Fruit fly (Drosophila melanogaster) whole organism, embryonic: ENCODE data around the gene eas.

ENCODE experiments used
- BEAF-32 ChIP-seq: fragments of 200-800 bp; sonication (Bioruptor generic); optimal IDR thresholded peaks from 3 replicates; lab custom pipeline; 2017; ENCODE audit warnings: missing biosample characterization, missing genetic modification characterization, mild to moderate bottlenecking, moderate library complexity, missing genetic modification reagents
- Bgb ChIP-seq: fragments of 200-800 bp; sonication (Bioruptor generic); IDR thresholded peaks from 2 replicates; pipeline ENCODE4 v1.3.6; 2022; ENCODE audit warnings: missing biosample characterization, missing genetic modification characterization; ENCODE audit not compliant: partially characterized antibody
- Bteb2 ChIP-seq: fragments of 200-800 bp; sonication (Bioruptor generic); optimal IDR thresholded peaks from 2 replicates; lab custom pipeline; 2016; ENCODE audit warnings: missing biosample characterization, missing genetic modification characterization
- CG10543 ChIP-seq: fragments of 200-800 bp; sonication (Bioruptor generic); optimal IDR thresholded peaks from 3 replicates; lab custom pipeline; 2017; ENCODE audit warnings: missing biosample characterization, mild to moderate bottlenecking, missing genetic modification characterization, moderate library complexity
- CG12391 ChIP-seq: fragments of 200-800 bp; sonication (Bioruptor generic); optimal IDR thresholded peaks from 3 replicates; lab custom pipeline; 2018; ENCODE audit warnings: missing biosample characterization, mild to moderate bottlenecking, missing genetic modification characterization, moderate library complexity
- CG13624 ChIP-seq: fragments of 200-800 bp; sonication (Bioruptor generic); optimal IDR thresholded peaks from 2 replicates; lab custom pipeline; 2016; ENCODE audit warnings: missing biosample characterization, missing genetic modification characterization
- CG13894 ChIP-seq: fragments of 200-800 bp; sonication (Bioruptor generic); optimal IDR thresholded peaks from 3 replicates; lab custom pipeline; 2018; ENCODE audit warnings: missing biosample characterization, mild to moderate bottlenecking, missing genetic modification characterization, moderate library complexity
- CG34376 ChIP-seq: fragments of 200-800 bp; sonication (Bioruptor generic); optimal IDR thresholded peaks from 2 replicates; lab custom pipeline; 2018; ENCODE audit warnings: missing biosample characterization, mild to moderate bottlenecking, missing genetic modification characterization
- CG4328 ChIP-seq: fragments of 200-800 bp; sonication (Bioruptor generic); optimal IDR thresholded peaks from 3 replicates; lab custom pipeline; 2017; ENCODE audit warnings: missing biosample characterization, missing genetic modification reagents, missing genetic modification characterization
- CG6272 ChIP-seq: fragments of 200-800 bp; sonication (Bioruptor generic); IDR thresholded peaks from 2 replicates; pipeline ENCODE4 v1.3.6; 2022; ENCODE audit warnings: missing biosample characterization, missing genetic modification characterization
- CG6683 ChIP-seq: fragments of 200-800 bp; sonication (Bioruptor generic); optimal IDR thresholded peaks from 2 replicates; lab custom pipeline; 2017; ENCODE audit warnings: missing biosample characterization, mild to moderate bottlenecking, missing genetic modification characterization, missing genetic modification reagents
- CG6813 ChIP-seq: fragments of 200-800 bp; sonication (Bioruptor generic); optimal IDR thresholded peaks from 2 replicates; lab custom pipeline; 2017; ENCODE audit warnings: missing biosample characterization, missing genetic modification characterization, mild to moderate bottlenecking, moderate library complexity, missing genetic modification reagents
- CG7745 ChIP-seq: fragments of 200-800 bp; sonication (Bioruptor generic); optimal IDR thresholded peaks from 2 replicates; lab custom pipeline; 2018; ENCODE audit warnings: missing biosample characterization, mild to moderate bottlenecking, missing genetic modification characterization, moderate library complexity
- CG8290 ChIP-seq, 3 experiments: fragments of 200-800 bp; sonication (Bioruptor generic); optimal IDR thresholded peaks; 2 replicates each; lab custom pipeline; 2016 to 2019; ENCODE audit warnings: missing biosample characterization in 3 of 3, missing genetic modification characterization in 3 of 3, mild to moderate bottlenecking in 2 of 3, moderate library complexity in 1 of 3
- GATAe ChIP-seq: fragments of 200-800 bp; sonication (Bioruptor generic); conservative IDR thresholded peaks from 2 replicates; pipeline ENCODE4 v1.3.6; 2022; ENCODE audit warnings: missing biosample characterization, missing genetic modification characterization
- Hey ChIP-seq: fragments of 200-800 bp; sonication (Bioruptor generic); optimal IDR thresholded peaks from 3 replicates; lab custom pipeline; 2018; ENCODE audit warnings: missing biosample characterization, mild to moderate bottlenecking, missing genetic modification characterization
- Hmr ChIP-seq: fragments of 200-800 bp; sonication (Bioruptor generic); optimal IDR thresholded peaks from 3 replicates; lab custom pipeline; 2017; ENCODE audit warnings: mild to moderate bottlenecking, missing biosample characterization, missing genetic modification reagents, missing genetic modification characterization
- Hr78 ChIP-seq, 2 experiments: fragments of 200-800 bp in 1 of 2; fragments of >200 bp in 1 of 2; sonication (Bioruptor generic) in 1 of 2; optimal IDR thresholded peaks; 2 replicates each; lab custom pipeline; 2017 to 2019; ENCODE audit warnings: missing biosample characterization in 2 of 2, missing genetic modification characterization in 2 of 2, mild to moderate bottlenecking in 1 of 2, moderate library complexity in 1 of 2
- Lhr ChIP-seq: fragments of 200-800 bp; sonication (Bioruptor generic); optimal IDR thresholded peaks from 3 replicates; lab custom pipeline; 2017; ENCODE audit warnings: mild to moderate bottlenecking, missing biosample characterization, missing genetic modification reagents, missing genetic modification characterization
- Meics ChIP-seq: fragments of 200-800 bp; sonication (Bioruptor generic); optimal IDR thresholded peaks from 2 replicates; lab custom pipeline; 2017; ENCODE audit warnings: missing biosample characterization, mild to moderate bottlenecking, missing genetic modification characterization
- Opbp ChIP-seq: fragments of 200-800 bp; sonication (Bioruptor generic); IDR thresholded peaks from 3 replicates; pipeline ENCODE4 v1.3.6; 2022; ENCODE audit warnings: missing biosample characterization, missing genetic modification characterization; ENCODE audit not compliant: partially characterized antibody
- Pdp1 ChIP-seq, 2 experiments: fragments of 200-800 bp; sonication (Bioruptor generic); optimal IDR thresholded peaks; 3 replicates each; lab custom pipeline; 2016; ENCODE audit warnings: missing biosample characterization in 2 of 2, missing genetic modification characterization in 2 of 2, mild to moderate bottlenecking in 1 of 2, moderate library complexity in 1 of 2
- Poxn ChIP-seq: fragments of 200-800 bp; sonication (Bioruptor generic); IDR thresholded peaks from 2 replicates; pipeline ENCODE4 v1.3.6; 2022; ENCODE audit warnings: missing biosample characterization, missing genetic modification characterization
- Tbp ChIP-seq: fragments of >200 bp; optimal IDR thresholded peaks from 2 replicates; lab custom pipeline; 2018; ENCODE audit warnings: missing biosample characterization, missing genetic modification characterization
- Vsx1 ChIP-seq: fragments of 200-800 bp; sonication (Bioruptor generic); optimal IDR thresholded peaks from 2 replicates; lab custom pipeline; 2017; ENCODE audit warnings: missing biosample characterization, mild to moderate bottlenecking, missing genetic modification characterization, missing genetic modification reagents
- YL-1 ChIP-seq: fragments of 200-800 bp; sonication (Bioruptor generic); optimal IDR thresholded peaks from 3 replicates; lab custom pipeline; 2017; ENCODE audit warnings: missing biosample characterization, mild to moderate bottlenecking, missing genetic modification characterization
- ap ChIP-seq: fragments of 200-800 bp; sonication (Bioruptor generic); IDR thresholded peaks from 2 replicates; pipeline ENCODE4 v1.3.6; 2022; ENCODE audit warnings: missing biosample characterization, missing genetic modification characterization
- bcd ChIP-seq: fragments of 200-800 bp; sonication (Bioruptor generic); optimal IDR thresholded peaks from 2 replicates; lab custom pipeline; 2017; ENCODE audit warnings: missing biosample characterization, mild to moderate bottlenecking, missing genetic modification characterization
- crol ChIP-seq: fragments of 200-800 bp; sonication (Bioruptor generic); IDR thresholded peaks from 2 replicates; pipeline ENCODE4 v1.3.6; 2022; ENCODE audit warnings: missing biosample characterization, missing genetic modification characterization
- dan ChIP-seq: fragments of 200-800 bp; sonication (Bioruptor generic); IDR thresholded peaks from 2 replicates; pipeline ENCODE4 v1.3.6; 2022; ENCODE audit warnings: missing biosample characterization, missing genetic modification characterization
- ems ChIP-seq: fragments of 200-800 bp; sonication (Bioruptor generic); optimal IDR thresholded peaks from 3 replicates; lab custom pipeline; 2016; ENCODE audit warnings: missing biosample characterization, missing genetic modification characterization
- esg ChIP-seq: fragments of 200-800 bp; sonication (Bioruptor generic); conservative IDR thresholded peaks from 2 replicates; pipeline ENCODE4 v1.3.6; 2022; ENCODE audit warnings: missing biosample characterization, missing genetic modification characterization
- exex ChIP-seq: fragments of 200-800 bp; sonication (Bioruptor generic); optimal IDR thresholded peaks from 4 replicates; lab custom pipeline; 2018; ENCODE audit warnings: missing biosample characterization, mild to moderate bottlenecking, missing genetic modification characterization, moderate library complexity
- fd64A ChIP-seq: fragments of 200-800 bp; sonication (Bioruptor generic); optimal IDR thresholded peaks from 3 replicates; lab custom pipeline; 2018; ENCODE audit warnings: missing biosample characterization, mild to moderate bottlenecking, missing genetic modification characterization
- grn ChIP-seq: fragments of 200-800 bp; sonication (Bioruptor generic); optimal IDR thresholded peaks from 3 replicates; lab custom pipeline; 2017; ENCODE audit warnings: missing biosample characterization, missing genetic modification characterization
- klu ChIP-seq: fragments of 200-800 bp; sonication (Bioruptor generic); IDR thresholded peaks from 2 replicates; pipeline ENCODE4 v1.3.6; 2022; ENCODE audit warnings: missing biosample characterization, missing genetic modification characterization
- lbe ChIP-seq: fragments of 200-800 bp; sonication (Bioruptor generic); optimal IDR thresholded peaks from 2 replicates; lab custom pipeline; 2016; ENCODE audit warnings: missing biosample characterization, mild to moderate bottlenecking, missing genetic modification characterization
- mirr ChIP-seq: fragments of 200-800 bp; sonication (Bioruptor generic); optimal IDR thresholded peaks from 3 replicates; lab custom pipeline; 2018; ENCODE audit warnings: missing biosample characterization, mild to moderate bottlenecking, missing genetic modification characterization
- repo ChIP-seq: fragments of 200-800 bp; sonication (Bioruptor generic); optimal IDR thresholded peaks from 2 replicates; lab custom pipeline; 2016; ENCODE audit warnings: missing biosample characterization, missing genetic modification characterization
- rib ChIP-seq: fragments of 200-800 bp; sonication (Bioruptor generic); IDR thresholded peaks from 2 replicates; pipeline ENCODE4 v1.3.6; 2022; ENCODE audit warnings: missing biosample characterization, missing genetic modification characterization
- sd ChIP-seq: fragments of 200-800 bp; sonication (Bioruptor generic); optimal IDR thresholded peaks from 3 replicates; lab custom pipeline; 2018; ENCODE audit warnings: missing biosample characterization, mild to moderate bottlenecking, missing genetic modification characterization, moderate library complexity
- sob ChIP-seq: fragments of 200-800 bp; sonication (Bioruptor generic); IDR thresholded peaks from 2 replicates; pipeline ENCODE4 v1.3.6; 2022; ENCODE audit warnings: missing biosample characterization, missing genetic modification characterization
- sqz ChIP-seq: fragments of 200-800 bp; sonication (Bioruptor generic); optimal IDR thresholded peaks from 3 replicates; lab custom pipeline; 2018; ENCODE audit warnings: missing biosample characterization, mild to moderate bottlenecking, missing genetic modification characterization
- sug ChIP-seq: fragments of 200-800 bp; optimal IDR thresholded peaks from 2 replicates; lab custom pipeline; 2019; ENCODE audit warnings: missing biosample characterization, mild to moderate bottlenecking, missing genetic modification characterization, moderate library complexity
- vvl ChIP-seq: fragments of 200-800 bp; sonication (Bioruptor generic); IDR thresholded peaks from 2 replicates; pipeline ENCODE4 v1.3.6; 2022; ENCODE audit warnings: missing biosample characterization, missing genetic modification characterization

Gene eas

dm6 chrX:16281305-16281704, 3.2 kb downstream of the eas start:
- TF ChIP-seq ems (GFP tag; lab: Kevin White, UChicago) (no peak), CG13894 (tag; lab: Kevin White, UChicago) (peak; percentile 78), grn (GFP tag; lab: Kevin White, UChicago) (peak; percentile 60), lbe (GFP tag; lab: Kevin White, UChicago) (no peak), CG6813 (peak; percentile 10), Pdp1 (GFP tag; optimal IDR thresholded peaks at IDR 0.05; lab: Kevin White, UChicago) (peak in 1 of 2 experiments; percentile 44)

- TF ChIP-seq Hey (tag; lab: Kevin White, UChicago) (peak; percentile 62), vvl (GFP tag; lab: Robert Waterston, UW) (0 out of 2 replicates have a peak, but pooled peaks have one; percentile 34), sd (tag; lab: Kevin White, UChicago) (peak; percentile 55), CG12391 (tag; lab: Kevin White, UChicago) (no peak), Poxn (GFP tag; lab: Robert Waterston, UW) (no peak), Vsx1 (GFP tag; lab: Kevin White, UChicago) (peak; percentile 27), CG4328 (GFP tag; lab: Kevin White, UChicago) (peak; percentile 11), ap (GFP tag; lab: Robert Waterston, UW) (no peak), CG10543 (GFP tag; lab: Kevin White, UChicago) (peak; percentile 72), CG34376 (GFP tag; lab: Kevin White, UChicago) (peak; percentile 97), rib (GFP tag; lab: Robert Waterston, UW) (peak; percentile 63), fd64A (no peak), crol (GFP tag; lab: Robert Waterston, UW) (peak; percentile 93), Meics (GFP tag; lab: Kevin White, UChicago) (peak; percentile 7), esg (GFP tag; lab: Robert Waterston, UW) (no peak), CG6272 (no peak), CG13894 (tag; lab: Kevin White, UChicago) (peak; percentile 21), CG13624 (peak; percentile 3), Opbp (no peak), BEAF-32 (GFP tag; lab: Kevin White, UChicago) (no peak), Bgb (peak; percentile 26; the same call in 1 of the 2 replicates), Lhr (GFP tag; lab: Kevin White, UChicago) (no peak), sqz (peak; percentile 73), Hmr (peak; percentile 15), klu (GFP tag; lab: Robert Waterston, UW) (no peak), GATAe (GFP tag; lab: Robert Waterston, UW) (peak; percentile 31), exex (tag; lab: Kevin White, UChicago) (peak; percentile 88), YL-1 (GFP tag; lab: Kevin White, UChicago) (no peak), CG8290 (GFP tag; optimal IDR thresholded peaks at IDR 0.05; lab: Kevin White, UChicago) (no peak), CG8290 (tag; optimal IDR thresholded peaks at IDR 0.05; lab: Kevin White, UChicago) (peak in 1 of 2 experiments; percentile 60), CG7745 (tag; lab: Kevin White, UChicago) (peak; percentile 17), sug (tag; lab: Kevin White, UChicago) (peak; percentile 97), Tbp (no peak), Hr78 (GFP tag; optimal IDR thresholded peaks at IDR 0.05; lab: Kevin White, UChicago) (peak in 1 of 2 experiments; percentile 68), Pdp1 (GFP tag; optimal IDR thresholded peaks at IDR 0.05; lab: Kevin White, UChicago) (peak in 1 of 2 experiments; percentile 22), CG6683 (no peak), dan (GFP tag; lab: Robert Waterston, UW) (no peak), repo (no peak), bcd (GFP tag; lab: Kevin White, UChicago) (peak; percentile 11), Bteb2 (GFP tag; lab: Kevin White, UChicago) (no peak), mirr (peak; percentile 83), sob (GFP tag; lab: Robert Waterston, UW) (0 out of 2 replicates have a peak, but pooled peaks have one; percentile 23)
Measured at dm6 chrX:16281717-16282529, 3.8 kb downstream of the eas start.
